Fruit fly (Drosophila melanogaster) whole organism, embryonic: ENCODE measurements around the gene Alp4.

Source experiments
- Atf6 ChIP-seq: fragments of 200-800 bp; sonication (Bioruptor generic); IDR thresholded peaks from 2 replicates; pipeline ENCODE4 v1.3.6; 2022; ENCODE audit warnings: missing biosample characterization, missing genetic modification characterization
- CG10147 ChIP-seq: fragments of 200-800 bp; sonication (Bioruptor generic); optimal IDR thresholded peaks from 2 replicates; lab custom pipeline; 2019; ENCODE audit warnings: missing biosample characterization, mild to moderate bottlenecking, missing genetic modification characterization, moderate library complexity
- CG11456 ChIP-seq: fragments of 200-800 bp; sonication (Bioruptor generic); IDR thresholded peaks from 3 replicates; pipeline ENCODE4 v1.3.6; 2022; ENCODE audit warnings: missing biosample characterization, missing genetic modification characterization
- CG14014 ChIP-seq: fragments of 200-800 bp; sonication (Bioruptor generic); IDR thresholded peaks from 2 replicates; pipeline ENCODE4 v1.3.6; 2022; ENCODE audit warnings: missing biosample characterization, missing genetic modification characterization
- CG14050 ChIP-seq: fragments of 200-800 bp; sonication (Bioruptor generic); IDR thresholded peaks from 3 replicates; pipeline ENCODE4 v1.3.6; 2022; ENCODE audit warnings: missing biosample characterization, missing genetic modification characterization
- CG1529 ChIP-seq: fragments of 200-800 bp; sonication (Bioruptor generic); optimal IDR thresholded peaks from 3 replicates; lab custom pipeline; 2018; ENCODE audit warnings: missing biosample characterization, missing genetic modification characterization
- CG16815 ChIP-seq: fragments of 200-800 bp; sonication (Bioruptor generic); optimal IDR thresholded peaks from 3 replicates; lab custom pipeline; 2017; ENCODE audit warnings: missing biosample characterization, mild to moderate bottlenecking, missing genetic modification characterization
- CG17361 ChIP-seq: fragments of 200-800 bp; sonication (Bioruptor generic); IDR thresholded peaks from 3 replicates; pipeline ENCODE4 v1.3.6; 2022; ENCODE audit warnings: missing biosample characterization, missing genetic modification characterization
- CG18262 ChIP-seq: fragments of 200-800 bp; optimal IDR thresholded peaks from 3 replicates; lab custom pipeline; 2019; ENCODE audit warnings: missing biosample characterization, mild to moderate bottlenecking, missing genetic modification characterization, moderate library complexity
- CG18764 ChIP-seq: fragments of 200-800 bp; sonication (Bioruptor generic); optimal IDR thresholded peaks from 3 replicates; lab custom pipeline; 2016; ENCODE audit warnings: missing biosample characterization, missing genetic modification characterization
- CG2678 ChIP-seq: fragments of 200-800 bp; sonication (Bioruptor generic); optimal IDR thresholded peaks from 3 replicates; lab custom pipeline; 2019; ENCODE audit warnings: missing biosample characterization, mild to moderate bottlenecking, missing genetic modification characterization, moderate library complexity
- CG2712 ChIP-seq: fragments of 200-800 bp; optimal IDR thresholded peaks from 3 replicates; lab custom pipeline; 2019; ENCODE audit warnings: missing biosample characterization, mild to moderate bottlenecking, missing genetic modification characterization, moderate library complexity
- CG33557 ChIP-seq: fragments of 200-800 bp; sonication (Bioruptor generic); optimal IDR thresholded peaks from 2 replicates; lab custom pipeline; 2019; ENCODE audit warnings: missing biosample characterization, mild to moderate bottlenecking, missing genetic modification characterization, moderate library complexity
- CG3995 ChIP-seq: fragments of 200-800 bp; sonication (Bioruptor generic); optimal IDR thresholded peaks from 3 replicates; lab custom pipeline; 2016; ENCODE audit warnings: missing biosample characterization, missing genetic modification characterization
- CG4707 ChIP-seq: fragments of 200-800 bp; sonication (Bioruptor generic); optimal IDR thresholded peaks from 2 replicates; lab custom pipeline; 2018; ENCODE audit warnings: missing biosample characterization, mild to moderate bottlenecking, missing genetic modification characterization, moderate library complexity
- CG6654 ChIP-seq: fragments of 200-800 bp; sonication (Bioruptor generic); optimal IDR thresholded peaks from 2 replicates; lab custom pipeline; 2017; ENCODE audit warnings: missing biosample characterization, mild to moderate bottlenecking, missing genetic modification characterization
- CG6854 ChIP-seq: fragments of 200-800 bp; sonication (Bioruptor generic); optimal IDR thresholded peaks from 3 replicates; lab custom pipeline; 2017; ENCODE audit warnings: missing biosample characterization, mild to moderate bottlenecking, missing genetic modification characterization
- CG7963 ChIP-seq: fragments of 200-800 bp; sonication (Bioruptor generic); IDR thresholded peaks from 3 replicates; pipeline ENCODE4 v1.3.6; 2022; ENCODE audit warnings: missing biosample characterization, missing genetic modification characterization; ENCODE audit not compliant: partially characterized antibody
- CG8388 ChIP-seq: fragments of 200-800 bp; sonication (Bioruptor generic); optimal IDR thresholded peaks from 2 replicates; lab custom pipeline; 2019; ENCODE audit warnings: missing biosample characterization, mild to moderate bottlenecking, missing genetic modification characterization, moderate library complexity
- CG8924 ChIP-seq: fragments of 200-800 bp; optimal IDR thresholded peaks from 3 replicates; lab custom pipeline; 2019; ENCODE audit warnings: missing biosample characterization, mild to moderate bottlenecking, missing genetic modification characterization, moderate library complexity
- CHES-1-like ChIP-seq: fragments of 200-800 bp; sonication (Bioruptor generic); optimal IDR thresholded peaks from 2 replicates; lab custom pipeline; 2016; ENCODE audit warnings: missing biosample characterization, missing genetic modification characterization
- CrebB ChIP-seq: fragments of 200-800 bp; sonication (Bioruptor generic); optimal IDR thresholded peaks from 3 replicates; lab custom pipeline; 2018; ENCODE audit warnings: missing biosample characterization, mild to moderate bottlenecking, missing genetic modification characterization
- Dad ChIP-seq: fragments of 200-800 bp; sonication (Bioruptor generic); optimal IDR thresholded peaks from 3 replicates; lab custom pipeline; 2016; ENCODE audit warnings: missing biosample characterization, missing genetic modification characterization
- E2f1 ChIP-seq: fragments of 200-800 bp; sonication (Bioruptor generic); IDR thresholded peaks from 2 replicates; pipeline ENCODE4 v1.3.6; 2022; ENCODE audit warnings: missing biosample characterization, missing genetic modification characterization
- Elba2 ChIP-seq: fragments of 200-800 bp; sonication (Bioruptor generic); optimal IDR thresholded peaks from 3 replicates; lab custom pipeline; 2016; ENCODE audit warnings: missing biosample characterization, missing genetic modification characterization
- HLH54F ChIP-seq: fragments of 200-800 bp; sonication (Bioruptor generic); optimal IDR thresholded peaks from 3 replicates; lab custom pipeline; 2016; ENCODE audit warnings: missing biosample characterization, missing genetic modification characterization
- HmgZ ChIP-seq: fragments of 200-800 bp; sonication (Bioruptor generic); optimal IDR thresholded peaks from 2 replicates; lab custom pipeline; 2018; ENCODE audit warnings: missing biosample characterization, mild to moderate bottlenecking, missing genetic modification characterization
- Hr3 ChIP-seq: fragments of 200-800 bp; sonication (Bioruptor generic); optimal IDR thresholded peaks from 3 replicates; lab custom pipeline; 2016; ENCODE audit warnings: missing biosample characterization, missing genetic modification characterization
- Oli ChIP-seq: fragments of 200-800 bp; sonication (Bioruptor generic); optimal IDR thresholded peaks from 2 replicates; lab custom pipeline; 2018; ENCODE audit warnings: missing biosample characterization, mild to moderate bottlenecking, missing genetic modification characterization, moderate library complexity
- Opbp ChIP-seq: fragments of 200-800 bp; sonication (Bioruptor generic); IDR thresholded peaks from 3 replicates; pipeline ENCODE4 v1.3.6; 2022; ENCODE audit warnings: missing biosample characterization, missing genetic modification characterization; ENCODE audit not compliant: partially characterized antibody
- Spps ChIP-seq: fragments of 200-800 bp; sonication (Bioruptor generic); optimal IDR thresholded peaks from 2 replicates; lab custom pipeline; 2018; ENCODE audit warnings: missing biosample characterization, mild to moderate bottlenecking, missing genetic modification characterization
- bcd ChIP-seq: fragments of 200-800 bp; sonication (Bioruptor generic); optimal IDR thresholded peaks from 2 replicates; lab custom pipeline; 2017; ENCODE audit warnings: missing biosample characterization, mild to moderate bottlenecking, missing genetic modification characterization
- cwo ChIP-seq: fragments of 200-800 bp; sonication (Bioruptor generic); optimal IDR thresholded peaks from 3 replicates; lab custom pipeline; 2017; ENCODE audit warnings: missing biosample characterization, missing genetic modification characterization, mild to moderate bottlenecking, moderate library complexity, missing genetic modification reagents
- disco-r ChIP-seq: fragments of 200-800 bp; sonication (Bioruptor generic); optimal IDR thresholded peaks from 2 replicates; lab custom pipeline; 2016; ENCODE audit warnings: missing biosample characterization, missing genetic modification characterization
- en ChIP-seq: fragments of 200-800 bp; sonication (Bioruptor generic); optimal IDR thresholded peaks from 2 replicates; lab custom pipeline; 2016; ENCODE audit warnings: missing biosample characterization, missing genetic modification characterization
- eyg ChIP-seq: fragments of 200-800 bp; sonication (Bioruptor generic); optimal IDR thresholded peaks from 3 replicates; lab custom pipeline; 2016; ENCODE audit warnings: missing biosample characterization, missing genetic modification characterization
- hbn ChIP-seq: fragments of 200-800 bp; sonication (Bioruptor generic); IDR thresholded peaks from 2 replicates; pipeline ENCODE4 v1.3.6; 2022; ENCODE audit warnings: missing biosample characterization, missing genetic modification characterization; ENCODE audit not compliant: partially characterized antibody
- jing ChIP-seq: fragments of 200-800 bp; sonication (Bioruptor generic); optimal IDR thresholded peaks from 2 replicates; lab custom pipeline; 2018; ENCODE audit warnings: missing biosample characterization, mild to moderate bottlenecking, missing genetic modification characterization
- knrl ChIP-seq: fragments of 200-800 bp; sonication (Bioruptor generic); IDR thresholded peaks from 3 replicates; pipeline ENCODE4 v1.3.6; 2022; ENCODE audit warnings: missing biosample characterization, missing genetic modification characterization; ENCODE audit not compliant: partially characterized antibody
- nerfin-1 ChIP-seq: fragments of 200-800 bp; sonication (Bioruptor generic); optimal IDR thresholded peaks from 3 replicates; lab custom pipeline; 2019; ENCODE audit warnings: missing biosample characterization, mild to moderate bottlenecking, missing genetic modification characterization, moderate library complexity
- pfk ChIP-seq: fragments of 200-800 bp; sonication (Bioruptor generic); optimal IDR thresholded peaks from 2 replicates; lab custom pipeline; 2018; ENCODE audit warnings: missing biosample characterization, mild to moderate bottlenecking, missing genetic modification characterization, moderate library complexity
- salm ChIP-seq: fragments of 200-800 bp; sonication (Bioruptor generic); optimal IDR thresholded peaks from 2 replicates; lab custom pipeline; 2018; ENCODE audit warnings: missing biosample characterization, mild to moderate bottlenecking, missing genetic modification characterization
- sc ChIP-seq, 3 experiments: fragments of >200 bp in 2 of 3; fragments of 200-800 bp in 1 of 3; sonication (Bioruptor generic) in 1 of 3; optimal IDR thresholded peaks; 2 replicates in 2 of 3; 3 replicates in 1 of 3; lab custom pipeline; 2017; ENCODE audit warnings: mild to moderate bottlenecking in 1 of 3, missing biosample characterization in 1 of 3, missing genetic modification characterization in 1 of 3, missing genetic modification reagents in 1 of 3
- sens-2 ChIP-seq: fragments of 200-800 bp; sonication (Bioruptor generic); IDR thresholded peaks from 2 replicates; pipeline ENCODE4 v1.3.6; 2022; ENCODE audit warnings: missing biosample characterization, missing genetic modification characterization
- ssp ChIP-seq: fragments of 200-800 bp; sonication (Bioruptor generic); IDR thresholded peaks from 2 replicates; pipeline ENCODE4 v1.3.6; 2022; ENCODE audit warnings: missing biosample characterization, missing genetic modification characterization
- tll ChIP-seq, 2 experiments: fragments of 200-800 bp in 1 of 2; fragments of >200 bp in 1 of 2; sonication (Bioruptor generic) in 1 of 2; optimal IDR thresholded peaks; 2 replicates each; lab custom pipeline; 2017 to 2019; ENCODE audit warnings: missing biosample characterization in 2 of 2, missing genetic modification characterization in 2 of 2, mild to moderate bottlenecking in 1 of 2, moderate library complexity in 1 of 2
- toy ChIP-seq: fragments of 200-800 bp; sonication (Bioruptor generic); IDR thresholded peaks from 2 replicates; pipeline ENCODE4 v1.3.6; 2022; ENCODE audit warnings: missing biosample characterization, missing genetic modification characterization
- yki ChIP-seq: fragments of >200 bp; optimal IDR thresholded peaks from 3 replicates; lab custom pipeline; 2018
- zen ChIP-seq: fragments of 200-800 bp; sonication (Bioruptor generic); optimal IDR thresholded peaks from 3 replicates; lab custom pipeline; 2018; ENCODE audit warnings: missing biosample characterization, mild to moderate bottlenecking, missing genetic modification characterization, moderate library complexity

The Alp4 gene

dm6 chr3R:31064653-31065322, 16.1 kb downstream of the Alp4 start, which contains the start of gene Sox100B (continued):
- TF ChIP-seq CG8388 (GFP tag; lab: Kevin White, UChicago) (peak; percentile 71), CG6654 (GFP tag; lab: Kevin White, UChicago) (no peak), HLH54F (GFP tag; lab: Kevin White, UChicago) (no peak), CG33557 (GFP tag; lab: Kevin White, UChicago) (peak; percentile 87), CG14050 (no peak), E2f1 (GFP tag; lab: Robert Waterston, UW) (peak; percentile 76), CG2712 (tag; lab: Kevin White, UChicago) (peak; percentile 89), CG8924 (tag; lab: Kevin White, UChicago) (peak; percentile 76), en (GFP tag; lab: Kevin White, UChicago) (no peak), Atf6 (GFP tag; lab: Robert Waterston, UW) (no peak), yki (lab: Kevin White, UChicago) (no peak), CG4707 (GFP tag; lab: Kevin White, UChicago) (no peak), Hr3 (peak; percentile 50), CrebB (no peak), toy (GFP tag; lab: Robert Waterston, UW) (0 out of 2 replicates have a peak, but pooled peaks have one; percentile 43), CG2678 (tag; lab: Kevin White, UChicago) (peak; percentile 71), nerfin-1 (tag; lab: Kevin White, UChicago) (peak; percentile 52), hbn (GFP tag; lab: Robert Waterston, UW) (no peak), CG16815 (GFP tag; lab: Kevin White, UChicago) (peak; percentile 76), sens-2 (GFP tag; lab: Robert Waterston, UW) (0 out of 2 replicates have a peak, but pooled peaks have one; percentile 51), Opbp (GFP tag; lab: Robert Waterston, UW) (no peak), pfk (no peak), zen (tag; lab: Kevin White, UChicago) (peak; percentile 91), sc (optimal IDR thresholded peaks at IDR 0.05; lab: Kevin White, UChicago) (no peak), sc (GFP tag; optimal IDR thresholded peaks at IDR 0.05; lab: Kevin White, UChicago) (peak; percentile 54), CG18262 (peak; percentile 89), CG11456 (GFP tag; lab: Robert Waterston, UW) (no peak), CHES-1-like (GFP tag; lab: Kevin White, UChicago) (no peak), CG1529 (GFP tag; lab: Kevin White, UChicago) (peak; percentile 59), CG3995 (GFP tag; lab: Kevin White, UChicago) (no peak), jing (GFP tag; lab: Kevin White, UChicago) (no peak), tll (GFP tag; optimal IDR thresholded peaks at IDR 0.05; lab: Kevin White, UChicago) (peak in 1 of 2 experiments; percentile 25), CG14014 (no peak), CG17361 (GFP tag; lab: Robert Waterston, UW) (peak; percentile 75), CG18764 (GFP tag; lab: Kevin White, UChicago) (peak; percentile 34), eyg (GFP tag; lab: Kevin White, UChicago) (no peak), Oli (tag; lab: Kevin White, UChicago) (peak; percentile 70), Dad (GFP tag; lab: Kevin White, UChicago) (no peak), HmgZ (tag; lab: Kevin White, UChicago) (no peak), CG10147 (no peak), salm (tag; lab: Kevin White, UChicago) (no peak), Elba2 (GFP tag; lab: Kevin White, UChicago) (peak; percentile 27), CG6854 (no peak), ssp (peak; percentile 53), bcd (GFP tag; lab: Kevin White, UChicago) (peak; percentile 55), disco-r (GFP tag; lab: Kevin White, UChicago) (no peak), Spps (tag; lab: Kevin White, UChicago) (peak; percentile 71), CG7963 (GFP tag; lab: Robert Waterston, UW) (no peak), cwo (GFP tag; lab: Kevin White, UChicago) (peak; percentile 5), knrl (GFP tag; lab: Robert Waterston, UW) (no peak)
